Worm (Caenorhabditis elegans) whole organism, L4 larva: ENCODE data around the gene baz-2.

ENCODE experiments used
- T20F7.1 ChIP-seq: fragments of 200-800 bp; sonication (Bioruptor generic); optimal IDR thresholded peaks from 2 replicates; lab custom pipeline; 2018; ENCODE audit warnings: mild to moderate bottlenecking, missing genetic modification characterization, missing compliant biosample characterization
- Y105C5A.15 ChIP-seq: fragments of 200-800 bp; sonication (Bioruptor generic); IDR thresholded peaks from 2 replicates; pipeline ENCODE4 v1.3.6; 2022; ENCODE audit warnings: missing genetic modification characterization, missing compliant biosample characterization
- Y48G9A.11 ChIP-seq: fragments of 200-800 bp; sonication (Bioruptor generic); IDR thresholded peaks from 2 replicates; pipeline ENCODE4 v1.3.6; 2022; ENCODE audit warnings: missing genetic modification reagents, missing genetic modification characterization, missing compliant biosample characterization
- ZK337.2 ChIP-seq: fragments of 200-800 bp; sonication (Bioruptor generic); IDR thresholded peaks from 2 replicates; pipeline ENCODE4 v1.3.6; 2022; ENCODE audit warnings: missing genetic modification reagents, missing genetic modification characterization, missing compliant biosample characterization
- aha-1 ChIP-seq: fragments of 150-350 bp; peaks from one replicate; lab custom pipeline; 2014; ENCODE audit warnings: missing biosample characterization, missing genetic modification characterization
- aly-2 ChIP-seq: sonication (generic microtip); optimal IDR thresholded peaks from 2 replicates; lab custom pipeline; 2018; ENCODE audit warnings: missing biosample characterization, missing genetic modification characterization
- ceh-20 ChIP-seq: fragments of 200-800 bp; sonication (Bioruptor generic); IDR thresholded peaks from 2 replicates; pipeline ENCODE4 v1.3.6; 2022; ENCODE audit warnings: missing genetic modification reagents, missing genetic modification characterization, missing compliant biosample characterization
- ceh-32 ChIP-seq: sonication (generic microtip); optimal IDR thresholded peaks from 2 replicates; lab custom pipeline; 2016; ENCODE audit warnings: mild to moderate bottlenecking, missing genetic modification characterization, missing compliant biosample characterization; ENCODE audit not compliant: poor library complexity
- ces-1 ChIP-seq: fragments of 150-350 bp; sonication (generic microtip); optimal IDR thresholded peaks from 4 replicates; lab custom pipeline; 2014; ENCODE audit warnings: missing biosample characterization, missing genetic modification reagents, missing genetic modification characterization
- daf-12 ChIP-seq: fragments of 150-350 bp; optimal IDR thresholded peaks from 2 replicates; lab custom pipeline; 2014; ENCODE audit warnings: missing biosample characterization, missing genetic modification reagents, missing genetic modification characterization
- daf-16 ChIP-seq, 3 experiments: sonication (generic microtip); optimal IDR thresholded peaks; 2 replicates each; lab custom pipeline; 2016 to 2017; ENCODE audit warnings: missing genetic modification characterization in 3 of 3, missing genetic modification reagents in 3 of 3, mild to moderate bottlenecking in 2 of 3, missing compliant biosample characterization in 2 of 3, missing biosample characterization in 1 of 3, moderate library complexity in 1 of 3
- dmd-6 ChIP-seq: fragments of 200-800 bp; sonication (Bioruptor generic); IDR thresholded peaks from 2 replicates; pipeline ENCODE4 v1.3.6; 2022; ENCODE audit warnings: missing genetic modification reagents, missing genetic modification characterization, missing compliant biosample characterization
- dve-1 ChIP-seq: sonication (generic microtip); optimal IDR thresholded peaks from 2 replicates; lab custom pipeline; 2017; ENCODE audit warnings: antibody characterized with exemption, mild to moderate bottlenecking, missing genetic modification characterization, missing compliant biosample characterization; ENCODE audit not compliant: insufficient read depth
- egl-43 ChIP-seq: fragments of 200-800 bp; sonication (Bioruptor generic); IDR thresholded peaks from 2 replicates; pipeline ENCODE4 v1.3.6; 2022; ENCODE audit warnings: missing genetic modification reagents, missing genetic modification characterization, missing compliant biosample characterization
- hlh-11 ChIP-seq: fragments of 200-800 bp; sonication (Bioruptor generic); optimal IDR thresholded peaks from 2 replicates; lab custom pipeline; 2018; ENCODE audit warnings: mild to moderate bottlenecking, missing genetic modification characterization, missing compliant biosample characterization
- hmg-1.1 ChIP-seq: fragments of 200-800 bp; sonication (Bioruptor generic); IDR thresholded peaks from 2 replicates; pipeline ENCODE4 v1.3.6; 2022; ENCODE audit warnings: missing genetic modification reagents, missing genetic modification characterization, missing compliant biosample characterization
- lin-29 ChIP-seq: fragments of 200-800 bp; sonication (Bioruptor generic); IDR thresholded peaks from 2 replicates; pipeline ENCODE4 v1.3.6; 2022; ENCODE audit warnings: missing genetic modification reagents, missing genetic modification characterization, missing compliant biosample characterization
- lsy-2 ChIP-seq, 2 experiments: fragments of 150-350 bp in 1 of 2; sonication (generic microtip) in 1 of 2; optimal IDR thresholded peaks; 2 replicates each; lab custom pipeline; 2014 to 2017; ENCODE audit warnings: missing biosample characterization in 2 of 2, missing genetic modification characterization in 2 of 2
- mdt-29 ChIP-seq: fragments of 200-800 bp; sonication (Bioruptor generic); IDR thresholded peaks from 2 replicates; pipeline ENCODE4 v1.3.6; 2022; ENCODE audit warnings: missing genetic modification reagents, missing genetic modification characterization, missing compliant biosample characterization
- mep-1 ChIP-seq: fragments of 150-350 bp; sonication (generic microtip); optimal IDR thresholded peaks from 3 replicates; lab custom pipeline; 2014; ENCODE audit warnings: missing biosample characterization, missing genetic modification characterization
- mes-2 ChIP-seq: sonication (generic microtip); optimal IDR thresholded peaks from 2 replicates; lab custom pipeline; 2016; ENCODE audit warnings: missing genotype, mild to moderate bottlenecking, missing genetic modification characterization, missing compliant biosample characterization; ENCODE audit not compliant: poor library complexity, severe bottlenecking
- mxl-2 ChIP-seq: fragments of 200-800 bp; sonication (Bioruptor generic); conservative IDR thresholded peaks from 2 replicates; pipeline ENCODE4 v1.3.6; 2022; ENCODE audit warnings: missing genetic modification reagents, missing genetic modification characterization, missing compliant biosample characterization
- nhr-11 ChIP-seq: fragments of 150-350 bp; optimal IDR thresholded peaks from 2 replicates; lab custom pipeline; 2014; ENCODE audit warnings: missing biosample characterization, missing genetic modification characterization
- nhr-111 ChIP-seq: fragments of 200-800 bp; sonication (Bioruptor generic); optimal IDR thresholded peaks from 2 replicates; lab custom pipeline; 2018; ENCODE audit warnings: mild to moderate bottlenecking, missing genetic modification characterization, missing compliant biosample characterization
- nhr-237 ChIP-seq: sonication (generic microtip); optimal IDR thresholded peaks from 2 replicates; lab custom pipeline; 2017; ENCODE audit warnings: missing biosample characterization, missing genetic modification characterization
- nhr-41 ChIP-seq: fragments of 200-800 bp; sonication (Bioruptor generic); IDR thresholded peaks from 2 replicates; pipeline ENCODE4 v1.3.6; 2022; ENCODE audit warnings: missing genetic modification reagents, missing genetic modification characterization, missing compliant biosample characterization
- nhr-76 ChIP-seq: fragments of 150-350 bp; optimal IDR thresholded peaks from 2 replicates; lab custom pipeline; 2014; ENCODE audit warnings: missing biosample characterization, missing genetic modification characterization
- nhr-77 ChIP-seq: fragments of 150-350 bp; optimal IDR thresholded peaks from 2 replicates; lab custom pipeline; 2014; ENCODE audit warnings: missing biosample characterization, missing genetic modification characterization
- php-3 ChIP-seq: fragments of 200-800 bp; sonication (Bioruptor generic); IDR thresholded peaks from 2 replicates; pipeline ENCODE4 v1.3.6; 2022; ENCODE audit warnings: missing genetic modification reagents, missing genetic modification characterization, missing compliant biosample characterization
- set-16 ChIP-seq: fragments of 200-800 bp; sonication (Bioruptor generic); IDR thresholded peaks from 2 replicates; pipeline ENCODE4 v1.3.6; 2022; ENCODE audit warnings: missing genetic modification reagents, missing genetic modification characterization, missing compliant biosample characterization
- snpc-4 ChIP-seq: fragments of 150-350 bp; optimal IDR thresholded peaks from 2 replicates; lab custom pipeline; 2014; ENCODE audit warnings: missing biosample characterization, missing genetic modification characterization
- unc-130 ChIP-seq: sonication (generic microtip); optimal IDR thresholded peaks from 2 replicates; lab custom pipeline; 2016; ENCODE audit warnings: missing genetic modification reagents, missing genetic modification characterization, missing compliant biosample characterization
- unc-39 ChIP-seq: sonication (generic microtip); optimal IDR thresholded peaks from 2 replicates; lab custom pipeline; 2017; ENCODE audit warnings: missing biosample characterization, missing genetic modification characterization
- unc-62 ChIP-seq, 3 experiments: fragments of 150-350 bp in 1 of 3; sonication (generic microtip); optimal IDR thresholded peaks in 2 of 3; peaks in 1 of 3; 1 replicate in 1 of 3; 2 replicates in 2 of 3; lab custom pipeline; 2014 to 2017; ENCODE audit warnings: missing biosample characterization in 3 of 3, missing genetic modification characterization in 3 of 3, missing genetic modification reagents in 3 of 3, missing genotype in 1 of 3
- vab-7 ChIP-seq: fragments of 200-800 bp; sonication (Bioruptor generic); IDR thresholded peaks from 2 replicates; pipeline ENCODE4 v1.3.6; 2022; ENCODE audit warnings: missing genetic modification reagents, missing genetic modification characterization, missing compliant biosample characterization
- zip-2 ChIP-seq: fragments of 150-350 bp; optimal IDR thresholded peaks from 2 replicates; lab custom pipeline; 2014; ENCODE audit warnings: missing biosample characterization, missing genetic modification characterization

baz-2 gene

ce11 chrIII:7659440-7659839 is 3.6 kb upstream of the baz-2 start (continued):
- TF ChIP-seq lsy-2 (tag; optimal IDR thresholded peaks at IDR 0.05; lab: Kevin White, UChicago) = peak; percentile 41 to 57
- peak; percentile 55 for TF ChIP-seq mes-2
- TF ChIP-seq mdt-29 (GFP tag; lab: Robert Waterston, UW) = no peak
- no peak for TF ChIP-seq zip-2 (tag; lab: Kevin White, UChicago)
- peak; percentile 74; the same call in 1 of the 2 replicates for TF ChIP-seq egl-43 (GFP tag; lab: Robert Waterston, UW)
- peak; percentile 87 for TF ChIP-seq set-16 (GFP tag; lab: Robert Waterston, UW)
- TF ChIP-seq nhr-41 (GFP tag; lab: Robert Waterston, UW) = no peak
- TF ChIP-seq hlh-11 (tag; lab: Kevin White, UChicago) = peak; percentile 62
- TF ChIP-seq T20F7.1 (GFP tag; lab: Kevin White, UChicago) = no peak
- peak in 1 of 2 experiments; percentile 25 for TF ChIP-seq daf-16 (GFP tag; optimal IDR thresholded peaks at IDR 0.05; lab: Kevin White, UChicago)
- TF ChIP-seq daf-16 (tag; optimal IDR thresholded peaks at IDR 0.05; lab: Kevin White, UChicago) = no peak
- TF ChIP-seq ces-1 (GFP tag; lab: Kevin White, UChicago) = no peak
- 0 out of 2 replicates have a peak, but pooled peaks have one; percentile 7 for TF ChIP-seq vab-7 (GFP tag; lab: Robert Waterston, UW)
- TF ChIP-seq nhr-11 (tag; lab: Kevin White, UChicago) = peak; percentile 53
- no peak for TF ChIP-seq nhr-237 (tag; lab: Kevin White, UChicago)

- no peak for TF ChIP-seq lin-29 (GFP tag; lab: Robert Waterston, UW)
- TF ChIP-seq mes-2 = no peak
- no peak for TF ChIP-seq ces-1 (GFP tag; lab: Kevin White, UChicago)
- TF ChIP-seq hmg-1.1 (GFP tag; lab: Robert Waterston, UW) = no peak
- no peak for TF ChIP-seq aha-1 (tag; lab: Kevin White, UChicago)
- no peak for TF ChIP-seq Y105C5A.15
- peak in 1 of 2 experiments; percentile 93 for TF ChIP-seq unc-62 (GFP tag; optimal IDR thresholded peaks at IDR 0.05 in 1 of 2; lab: Kevin White, UChicago)
- no peak for TF ChIP-seq unc-62 (tag; optimal IDR thresholded peaks at IDR 0.05; lab: Kevin White, UChicago)
These were observed 642 bp upstream of the baz-2 start, which contains the start of gene ZK783.7 for ce11 chrIII:7656474-7656873. ZK783.7 (plus strand) TSS chrIII:7656719.

ce11 chrIII:7655498-7655897 is 334 bp downstream of the baz-2 start:
- TF ChIP-seq unc-130 (GFP tag; lab: Kevin White, UChicago) (no peak), lsy-2 (tag; optimal IDR thresholded peaks at IDR 0.05; lab: Kevin White, UChicago) (no peak), mep-1 (no peak), aly-2 (tag; lab: Kevin White, UChicago) (no peak), Y48G9A.11 (GFP tag; lab: Robert Waterston, UW) (no peak), dmd-6 (no peak), daf-12 (no peak), ceh-32 (tag; lab: Kevin White, UChicago) (no peak), nhr-11 (tag; lab: Kevin White, UChicago) (no peak), egl-43 (GFP tag; lab: Robert Waterston, UW) (peak; percentile 54; the same call in 1 of the 2 replicates), mxl-2 (GFP tag; lab: Robert Waterston, UW) (no peak), dve-1 (tag; lab: Kevin White, UChicago) (no peak), php-3 (GFP tag; lab: Robert Waterston, UW) (no peak), snpc-4 (no peak), nhr-111 (GFP tag; lab: Kevin White, UChicago) (no peak), ZK337.2 (GFP tag; lab: Robert Waterston, UW) (no peak), set-16 (GFP tag; lab: Robert Waterston, UW) (peak; percentile 55; the same call in 1 of the 2 replicates), aha-1 (tag; lab: Kevin White, UChicago) (peak; percentile 90), unc-39 (tag; lab: Kevin White, UChicago) (no peak), nhr-76 (tag; lab: Kevin White, UChicago) (no peak), ceh-20 (GFP tag; lab: Robert Waterston, UW) (no peak), nhr-77 (tag; lab: Kevin White, UChicago) (no peak)
